Fruit fly (Drosophila melanogaster) whole organism, pupa: Measurements from ENCODE around the gene vih.

Source experiments
- CG13204 ChIP-seq: fragments of 200-800 bp; sonication (Bioruptor generic); optimal IDR thresholded peaks from 2 replicates; lab custom pipeline; 2018; ENCODE audit warnings: missing biosample characterization, mild to moderate bottlenecking, missing genetic modification characterization, moderate library complexity
- CG17806 ChIP-seq: fragments of 200-800 bp; sonication (Bioruptor generic); optimal IDR thresholded peaks from 2 replicates; lab custom pipeline; 2018; ENCODE audit warnings: missing biosample characterization, mild to moderate bottlenecking, missing genetic modification characterization, moderate library complexity
- CG34367 ChIP-seq: fragments of 200-800 bp; sonication (Bioruptor generic); optimal IDR thresholded peaks from 2 replicates; lab custom pipeline; 2018; ENCODE audit warnings: missing biosample characterization, mild to moderate bottlenecking, missing genetic modification characterization
- EcR ChIP-seq: fragments of 200-800 bp; sonication (Bioruptor generic); optimal IDR thresholded peaks from 3 replicates; lab custom pipeline; 2019; ENCODE audit warnings: missing biosample characterization, missing genetic modification characterization, mild to moderate bottlenecking, moderate library complexity, missing genetic modification reagents
- Snoo ChIP-seq: fragments of 200-800 bp; sonication (Bioruptor generic); optimal IDR thresholded peaks from 3 replicates; lab custom pipeline; 2017; ENCODE audit warnings: missing biosample characterization, mild to moderate bottlenecking, missing genetic modification characterization, inconsistent platforms

DNA sequence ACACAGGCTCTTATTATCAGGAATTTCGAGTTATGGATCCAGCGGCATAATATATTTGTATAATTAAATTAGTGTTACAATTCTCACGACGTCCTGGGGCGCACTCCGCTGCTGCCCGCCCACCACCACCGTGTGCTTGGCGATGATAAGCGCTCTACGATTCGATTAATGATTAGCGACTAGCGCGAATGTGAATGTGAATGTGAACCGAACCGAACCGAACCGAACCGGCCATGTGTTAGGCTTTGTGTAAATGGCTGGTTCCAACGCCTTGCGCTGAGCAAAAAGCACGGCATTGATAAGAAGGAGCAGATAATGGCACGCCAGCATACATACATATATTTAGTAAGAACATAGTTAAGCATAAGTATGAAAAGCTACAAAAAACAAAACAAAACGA is 15.2 kb downstream of the vih start:
- no peak for TF ChIP-seq CG17806
- TF ChIP-seq CG34367 (tag; lab: Kevin White, UChicago) = no peak
- TF ChIP-seq EcR = no peak
- TF ChIP-seq Snoo (tag; lab: Kevin White, UChicago) = no peak
- TF ChIP-seq CG13204 (GFP tag; lab: Kevin White, UChicago) = no peak
